Worm (Caenorhabditis elegans) whole organism, L4 larva: ENCODE data around the gene nlp-58.

ENCODE experiments used
- ama-1 ChIP-seq: fragments of 150-350 bp; optimal IDR thresholded peaks from 2 replicates; lab custom pipeline; 2014; ENCODE audit warnings: inconsistent platforms, mixed read lengths
- attf-4 ChIP-seq: sonication (generic microtip); optimal IDR thresholded peaks from 3 replicates; lab custom pipeline; 2017; ENCODE audit warnings: missing biosample characterization, missing genetic modification characterization
- ceh-28 ChIP-seq: fragments of 150-350 bp; optimal IDR thresholded peaks from 2 replicates; lab custom pipeline; 2014; ENCODE audit warnings: missing biosample characterization, missing genetic modification reagents, missing genetic modification characterization
- daf-12 ChIP-seq: fragments of 150-350 bp; optimal IDR thresholded peaks from 2 replicates; lab custom pipeline; 2014; ENCODE audit warnings: missing biosample characterization, missing genetic modification reagents, missing genetic modification characterization
- lin-1 ChIP-seq: fragments of 200-800 bp; sonication (Bioruptor generic); IDR thresholded peaks from 2 replicates; pipeline ENCODE4 v1.3.6; 2022; ENCODE audit warnings: missing genetic modification reagents, missing genetic modification characterization, missing compliant biosample characterization
- lin-15B ChIP-seq: fragments of 150-350 bp; sonication (generic microtip); optimal IDR thresholded peaks from 3 replicates; lab custom pipeline; 2014; ENCODE audit warnings: missing biosample characterization, missing genetic modification characterization
- lin-39 ChIP-seq: fragments of 150-350 bp; optimal IDR thresholded peaks from 2 replicates; lab custom pipeline; 2014; ENCODE audit warnings: missing biosample characterization, missing genetic modification reagents, missing genetic modification characterization
- nhr-11 ChIP-seq: fragments of 150-350 bp; optimal IDR thresholded peaks from 2 replicates; lab custom pipeline; 2014; ENCODE audit warnings: missing biosample characterization, missing genetic modification characterization
- nhr-237 ChIP-seq: sonication (generic microtip); optimal IDR thresholded peaks from 2 replicates; lab custom pipeline; 2017; ENCODE audit warnings: missing biosample characterization, missing genetic modification characterization
- pqm-1 ChIP-seq: sonication (generic microtip); optimal IDR thresholded peaks from 2 replicates; lab custom pipeline; 2017; ENCODE audit warnings: missing biosample characterization, missing genetic modification characterization
- ztf-11 ChIP-seq: fragments of 150-350 bp; optimal IDR thresholded peaks from 2 replicates; lab custom pipeline; 2014; ENCODE audit warnings: missing biosample characterization, missing genetic modification characterization

DNA sequence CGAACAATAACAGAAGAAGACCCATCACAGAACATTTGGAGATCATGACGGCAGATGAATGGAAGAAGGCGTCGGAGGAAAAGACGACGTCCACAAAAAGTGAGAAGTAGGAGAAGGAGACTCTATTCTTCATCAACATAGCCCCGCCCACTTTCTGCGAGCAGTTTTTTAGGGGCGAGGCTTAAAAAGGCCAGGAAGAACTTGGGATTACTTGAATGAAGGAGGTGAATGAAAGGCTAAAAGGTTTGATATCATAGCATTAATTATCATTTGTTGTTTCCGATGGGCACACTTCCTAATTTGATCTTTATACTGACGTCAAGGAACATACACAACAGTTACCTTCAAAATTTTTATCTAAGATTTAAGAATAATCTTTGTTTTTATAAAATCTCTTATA lies at the start of gene nlp-58:
- TF ChIP-seq pqm-1 (tag; lab: Kevin White, UChicago), result no peak
- no peak for TF ChIP-seq ztf-11
- TF ChIP-seq nhr-237 (tag; lab: Kevin White, UChicago), result no peak
- no peak for TF ChIP-seq lin-15B
- TF ChIP-seq nhr-11 (tag; lab: Kevin White, UChicago), result no peak
- no peak for TF ChIP-seq ceh-28 (tag; lab: Kevin White, UChicago)
- no peak for TF ChIP-seq lin-1 (GFP tag; lab: Robert Waterston, UW)
- no peak for TF ChIP-seq lin-39 (tag; lab: Kevin White, UChicago)
- TF ChIP-seq daf-12 (tag; lab: Kevin White, UChicago), result no peak
- no peak for TF ChIP-seq attf-4 (tag; lab: Kevin White, UChicago)
- no peak for TF ChIP-seq ama-1 (lab: Kevin White, UChicago)
